Worm (Caenorhabditis elegans) whole organism, L1 larva: Measurements from ENCODE around the gene col-12.

ENCODE experiments used
- F16B12.6 ChIP-seq: fragments of 150-350 bp; optimal IDR thresholded peaks from 2 replicates; lab custom pipeline; 2014; ENCODE audit warnings: missing biosample characterization, missing genetic modification characterization
- blmp-1 ChIP-seq: fragments of 150-350 bp; optimal IDR thresholded peaks from 2 replicates; lab custom pipeline; 2014; ENCODE audit warnings: missing biosample characterization, missing genetic modification characterization
- elt-3 ChIP-seq, 6 experiments: fragments of 150-350 bp in 1 of 6; sonication (generic microtip); optimal IDR thresholded peaks; 2 replicates each; lab custom pipeline; 2017 to 2018; ENCODE audit warnings: missing biosample characterization in 6 of 6, missing genetic modification characterization in 6 of 6, inconsistent platforms in 1 of 6
- fos-1 ChIP-seq: fragments of 150-350 bp; optimal IDR thresholded peaks from 2 replicates; lab custom pipeline; 2014; ENCODE audit warnings: missing biosample characterization, missing genetic modification characterization
- mep-1 ChIP-seq: fragments of 150-350 bp; optimal IDR thresholded peaks from 2 replicates; lab custom pipeline; 2014; ENCODE audit warnings: missing biosample characterization, missing genetic modification characterization
- nhr-237 ChIP-seq: fragments of 150-350 bp; optimal IDR thresholded peaks from 2 replicates; lab custom pipeline; 2014; ENCODE audit warnings: missing biosample characterization, missing genetic modification characterization
- nhr-28 ChIP-seq: fragments of 150-350 bp; optimal IDR thresholded peaks from 2 replicates; lab custom pipeline; 2014; ENCODE audit warnings: missing biosample characterization, missing genetic modification characterization
- nhr-77 ChIP-seq: fragments of 150-350 bp; optimal IDR thresholded peaks from 2 replicates; lab custom pipeline; 2014; ENCODE audit warnings: missing biosample characterization, missing genetic modification characterization
- snpc-4 ChIP-seq: fragments of 150-350 bp; optimal IDR thresholded peaks from 2 replicates; lab custom pipeline; 2014; ENCODE audit warnings: missing biosample characterization, missing genetic modification characterization
- tlp-1 ChIP-seq: fragments of 150-350 bp; optimal IDR thresholded peaks from 2 replicates; lab custom pipeline; 2014; ENCODE audit warnings: missing biosample characterization, missing genetic modification characterization
- unc-130 ChIP-seq: fragments of 150-350 bp; optimal IDR thresholded peaks from 2 replicates; lab custom pipeline; 2017; ENCODE audit warnings: missing biosample characterization, missing genetic modification characterization, inconsistent platforms
- ztf-4 ChIP-seq: fragments of 150-350 bp; optimal IDR thresholded peaks from 2 replicates; lab custom pipeline; 2014; ENCODE audit warnings: missing biosample characterization, missing genetic modification characterization

ce11 chrV:10410030-10410713 is 14.8 kb downstream of the col-12 start, which contains the start of gene F15H10.12:
- no peak for TF ChIP-seq fos-1
- no peak for TF ChIP-seq snpc-4 (tag; lab: Kevin White, UChicago)
- no peak for TF ChIP-seq tlp-1
- no peak for TF ChIP-seq nhr-77 (tag; lab: Kevin White, UChicago)
- no peak for TF ChIP-seq F16B12.6 (tag; lab: Kevin White, UChicago)
- no peak for TF ChIP-seq nhr-237 (tag; lab: Kevin White, UChicago)
- TF ChIP-seq ztf-4 (tag; lab: Kevin White, UChicago), result no peak
- TF ChIP-seq unc-130 (tag; lab: Kevin White, UChicago), result no peak
- TF ChIP-seq nhr-28 (tag; lab: Kevin White, UChicago), result no peak
- TF ChIP-seq blmp-1 (tag; lab: Kevin White, UChicago), result no peak
- TF ChIP-seq elt-3 (tag; optimal IDR thresholded peaks at IDR 0.05; lab: Kevin White, UChicago), result no peak
- TF ChIP-seq mep-1 (tag; lab: Kevin White, UChicago), result no peak
